Fruit fly (Drosophila melanogaster) whole organism, embryonic: ENCODE measurements around the gene CG13069.
A peak's percentile ranks its signal among the peaks of the same experiment; 100 is the strongest.

Experiments used
- Awh ChIP-seq: fragments of 200-800 bp; sonication (Bioruptor generic); IDR thresholded peaks from 2 replicates; pipeline ENCODE4, ENCODE4 v1.3.6; 2022; ENCODE audit warnings: missing biosample characterization, missing genetic modification characterization
- CG10565 ChIP-seq: fragments of 200-800 bp; sonication (Bioruptor generic); optimal IDR thresholded peaks from 3 replicates; lab custom pipeline; 2016; ENCODE audit warnings: missing biosample characterization, mild to moderate bottlenecking, missing genetic modification characterization
- CG11504 ChIP-seq: fragments of 200-800 bp; sonication (Bioruptor generic); optimal IDR thresholded peaks from 3 replicates; lab custom pipeline; 2019; ENCODE audit warnings: missing biosample characterization, mild to moderate bottlenecking, missing genetic modification characterization, moderate library complexity
- CG11696 ChIP-seq: fragments of 200-800 bp; sonication (Bioruptor generic); IDR thresholded peaks from 2 replicates; pipeline ENCODE4 v1.3.6; 2022; ENCODE audit warnings: missing biosample characterization, missing genetic modification characterization
- CG13287 ChIP-seq: fragments of 200-800 bp; sonication (Bioruptor generic); IDR thresholded peaks from 2 replicates; pipeline ENCODE4 v1.3.6; 2022; ENCODE audit warnings: missing biosample characterization, missing genetic modification characterization; ENCODE audit not compliant: partially characterized antibody
- CG15011 ChIP-seq: fragments of 200-800 bp; sonication (Bioruptor generic); optimal IDR thresholded peaks from 3 replicates; lab custom pipeline; 2018; ENCODE audit warnings: missing biosample characterization, mild to moderate bottlenecking, missing genetic modification characterization
- CG15514 ChIP-seq: fragments of 200-800 bp; sonication (Bioruptor generic); optimal IDR thresholded peaks from 3 replicates; lab custom pipeline; 2017; ENCODE audit warnings: missing biosample characterization, missing genetic modification characterization, mild to moderate bottlenecking, moderate library complexity, missing genetic modification reagents
- CG1603 ChIP-seq: fragments of 200-800 bp; sonication (Bioruptor generic); optimal IDR thresholded peaks from 2 replicates; lab custom pipeline; 2019; ENCODE audit warnings: missing biosample characterization, mild to moderate bottlenecking, missing genetic modification characterization, moderate library complexity
- CG18619 ChIP-seq: fragments of 200-800 bp; sonication (Bioruptor generic); optimal IDR thresholded peaks from 3 replicates; lab custom pipeline; 2017; ENCODE audit warnings: missing biosample characterization, mild to moderate bottlenecking, missing genetic modification characterization
- CG18764 ChIP-seq: fragments of 200-800 bp; sonication (Bioruptor generic); optimal IDR thresholded peaks from 3 replicates; lab custom pipeline; 2016; ENCODE audit warnings: missing biosample characterization, missing genetic modification characterization
- CG2116 ChIP-seq: fragments of 200-800 bp; sonication (Bioruptor generic); optimal IDR thresholded peaks from 3 replicates; lab custom pipeline; 2018; ENCODE audit warnings: missing biosample characterization, mild to moderate bottlenecking, missing genetic modification characterization
- CG32532 ChIP-seq: fragments of 200-800 bp; sonication (Bioruptor generic); IDR thresholded peaks from 2 replicates; pipeline ENCODE4 v1.3.6; 2022; ENCODE audit warnings: missing biosample characterization, missing genetic modification characterization
- CG32767 ChIP-seq: fragments of 200-800 bp; sonication (Bioruptor generic); IDR thresholded peaks from 2 replicates; pipeline ENCODE4 v1.3.6; 2022; ENCODE audit warnings: missing biosample characterization, missing genetic modification characterization
- CG3407 ChIP-seq: fragments of 200-800 bp; sonication (Bioruptor generic); optimal IDR thresholded peaks from 2 replicates; lab custom pipeline; 2018; ENCODE audit warnings: missing biosample characterization, mild to moderate bottlenecking, missing genetic modification characterization
- CG3847 ChIP-seq: fragments of 200-800 bp; sonication (Bioruptor generic); IDR thresholded peaks from 2 replicates; pipeline ENCODE4 v1.3.6; 2022; ENCODE audit warnings: missing biosample characterization, missing genetic modification characterization
- CG4424 ChIP-seq: fragments of 200-800 bp; sonication (Bioruptor generic); optimal IDR thresholded peaks from 3 replicates; lab custom pipeline; 2016; ENCODE audit warnings: missing biosample characterization, missing genetic modification characterization
- CG4707 ChIP-seq: fragments of 200-800 bp; sonication (Bioruptor generic); optimal IDR thresholded peaks from 2 replicates; lab custom pipeline; 2018; ENCODE audit warnings: missing biosample characterization, mild to moderate bottlenecking, missing genetic modification characterization, moderate library complexity
- CG6683 ChIP-seq: fragments of 200-800 bp; sonication (Bioruptor generic); optimal IDR thresholded peaks from 2 replicates; lab custom pipeline; 2017; ENCODE audit warnings: missing biosample characterization, mild to moderate bottlenecking, missing genetic modification characterization, missing genetic modification reagents
- CG6791 ChIP-seq: fragments of 200-800 bp; sonication (Bioruptor generic); IDR thresholded peaks from 3 replicates; pipeline ENCODE4 v1.3.6; 2022; ENCODE audit warnings: missing biosample characterization, missing genetic modification characterization; ENCODE audit not compliant: partially characterized antibody
- CG7357 ChIP-seq: fragments of 200-800 bp; sonication (Bioruptor generic); IDR thresholded peaks from 3 replicates; pipeline ENCODE4 v1.3.6; 2022; ENCODE audit warnings: missing biosample characterization, missing genetic modification characterization
- CG7839 ChIP-seq: fragments of 200-800 bp; sonication (Bioruptor generic); optimal IDR thresholded peaks from 3 replicates; lab custom pipeline; 2018; ENCODE audit warnings: missing biosample characterization, mild to moderate bottlenecking, missing genetic modification characterization, moderate library complexity
- CG8290 ChIP-seq, 3 experiments: fragments of 200-800 bp; sonication (Bioruptor generic); optimal IDR thresholded peaks; 2 replicates each; lab custom pipeline; 2016 to 2019; ENCODE audit warnings: missing biosample characterization in 3 of 3, missing genetic modification characterization in 3 of 3, mild to moderate bottlenecking in 2 of 3, moderate library complexity in 1 of 3
- CG8924 ChIP-seq: fragments of 200-800 bp; optimal IDR thresholded peaks from 3 replicates; lab custom pipeline; 2019; ENCODE audit warnings: missing biosample characterization, mild to moderate bottlenecking, missing genetic modification characterization, moderate library complexity
- Dek ChIP-seq: fragments of 200-800 bp; sonication (Bioruptor generic); optimal IDR thresholded peaks from 3 replicates; lab custom pipeline; 2019; ENCODE audit warnings: missing biosample characterization, mild to moderate bottlenecking, missing genetic modification characterization, moderate library complexity
- Drgx ChIP-seq: fragments of 200-800 bp; sonication (Bioruptor generic); IDR thresholded peaks from 2 replicates; pipeline ENCODE4 v1.3.6; 2022; ENCODE audit warnings: missing biosample characterization, missing genetic modification characterization
- H2.0 ChIP-seq: fragments of 200-800 bp; sonication (Bioruptor generic); IDR thresholded peaks from 2 replicates; pipeline ENCODE4 v1.3.6; 2022; ENCODE audit warnings: missing biosample characterization, missing genetic modification characterization
- Myb ChIP-seq: fragments of 200-800 bp; sonication (Bioruptor generic); optimal IDR thresholded peaks from 2 replicates; lab custom pipeline; 2016; ENCODE audit warnings: missing biosample characterization, missing genetic modification characterization
- PHDP ChIP-seq: fragments of 200-800 bp; sonication (Bioruptor generic); optimal IDR thresholded peaks from 3 replicates; lab custom pipeline; 2018; ENCODE audit warnings: missing biosample characterization, mild to moderate bottlenecking, missing genetic modification characterization, moderate library complexity
- Poxn ChIP-seq: fragments of 200-800 bp; sonication (Bioruptor generic); IDR thresholded peaks from 2 replicates; pipeline ENCODE4 v1.3.6; 2022; ENCODE audit warnings: missing biosample characterization, missing genetic modification characterization
- Trl ChIP-seq, 3 experiments: fragments of >200 bp in 2 of 3; fragments of 200-800 bp in 1 of 3; sonication (Bioruptor generic) in 1 of 3; optimal IDR thresholded peaks; 2 replicates in 1 of 3; 3 replicates in 2 of 3; lab custom pipeline; 2016 to 2017; ENCODE audit warnings: missing biosample characterization in 1 of 3, missing genetic modification characterization in 1 of 3
- ato ChIP-seq: fragments of 200-800 bp; sonication (Bioruptor generic); IDR thresholded peaks from 2 replicates; pipeline ENCODE4 v1.3.6; 2022; ENCODE audit warnings: missing biosample characterization, missing genetic modification characterization; ENCODE audit not compliant: partially characterized antibody
- bab2 ChIP-seq: fragments of 200-800 bp; sonication (Bioruptor generic); optimal IDR thresholded peaks from 2 replicates; lab custom pipeline; 2016; ENCODE audit warnings: missing biosample characterization, missing genetic modification characterization
- bcd ChIP-seq: fragments of 200-800 bp; sonication (Bioruptor generic); optimal IDR thresholded peaks from 2 replicates; lab custom pipeline; 2017; ENCODE audit warnings: missing biosample characterization, mild to moderate bottlenecking, missing genetic modification characterization
- cad ChIP-seq: fragments of >200 bp; optimal IDR thresholded peaks from 2 replicates; lab custom pipeline; 2017; ENCODE audit warnings: missing biosample characterization, missing genetic modification characterization
- dpn ChIP-seq, 2 experiments: fragments of 200-800 bp; sonication (Bioruptor generic); optimal IDR thresholded peaks; 3 replicates each; lab custom pipeline; 2016; ENCODE audit warnings: missing biosample characterization in 2 of 2, missing genetic modification characterization in 2 of 2
- eve ChIP-seq, 2 experiments: fragments of >200 bp; optimal IDR thresholded peaks; 2 replicates each; lab custom pipeline; 2017; ENCODE audit warnings: missing biosample characterization in 2 of 2, missing genetic modification characterization in 2 of 2
- gro ChIP-seq: fragments of 200-800 bp; sonication (Bioruptor generic); optimal IDR thresholded peaks from 2 replicates; lab custom pipeline; 2016; ENCODE audit warnings: missing biosample characterization, missing genetic modification characterization
- lov ChIP-seq, 2 experiments: fragments of 200-800 bp in 1 of 2; fragments of >200 bp in 1 of 2; sonication (Bioruptor generic) in 1 of 2; IDR thresholded peaks in 1 of 2; optimal IDR thresholded peaks in 1 of 2; 2 replicates in 1 of 2; 3 replicates in 1 of 2; pipeline versions ENCODE4 v1.3.6 to Lab custom; 2017 to 2022; ENCODE audit warnings: missing biosample characterization in 1 of 2, missing genetic modification characterization in 1 of 2
- luna ChIP-seq: fragments of 200-800 bp; sonication (Bioruptor generic); optimal IDR thresholded peaks from 2 replicates; lab custom pipeline; 2016; ENCODE audit warnings: missing biosample characterization, missing genetic modification characterization
- maf-S ChIP-seq: fragments of 200-800 bp; sonication (Bioruptor generic); optimal IDR thresholded peaks from 2 replicates; lab custom pipeline; 2016; ENCODE audit warnings: missing biosample characterization, missing genetic modification characterization
- mirr ChIP-seq: fragments of 200-800 bp; sonication (Bioruptor generic); optimal IDR thresholded peaks from 3 replicates; lab custom pipeline; 2018; ENCODE audit warnings: missing biosample characterization, mild to moderate bottlenecking, missing genetic modification characterization
- org-1 ChIP-seq: fragments of 200-800 bp; sonication (Bioruptor generic); optimal IDR thresholded peaks from 2 replicates; lab custom pipeline; 2017; ENCODE audit warnings: missing biosample characterization, missing genetic modification characterization
- pfk ChIP-seq: fragments of 200-800 bp; sonication (Bioruptor generic); optimal IDR thresholded peaks from 2 replicates; lab custom pipeline; 2018; ENCODE audit warnings: missing biosample characterization, mild to moderate bottlenecking, missing genetic modification characterization, moderate library complexity
- psq ChIP-seq: fragments of 200-800 bp; sonication (Bioruptor generic); optimal IDR thresholded peaks from 2 replicates; lab custom pipeline; 2017; ENCODE audit warnings: missing biosample characterization, missing genetic modification characterization
- pum ChIP-seq: fragments of 200-800 bp; sonication (Bioruptor generic); optimal IDR thresholded peaks from 2 replicates; lab custom pipeline; 2016; ENCODE audit warnings: missing biosample characterization, missing genetic modification characterization
- slp2 ChIP-seq: fragments of 200-800 bp; sonication (Bioruptor generic); optimal IDR thresholded peaks from 2 replicates; lab custom pipeline; 2016; ENCODE audit warnings: missing biosample characterization, missing genetic modification characterization
- tgo ChIP-seq: fragments of 200-800 bp; sonication (Bioruptor generic); IDR thresholded peaks from 3 replicates; pipeline ENCODE4 v1.3.6; 2022; ENCODE audit warnings: missing biosample characterization, missing genetic modification characterization
- tna ChIP-seq: fragments of 200-800 bp; sonication (Bioruptor generic); IDR thresholded peaks from 2 replicates; pipeline ENCODE4 v1.3.6; 2022; ENCODE audit warnings: missing biosample characterization, missing genetic modification characterization; ENCODE audit not compliant: partially characterized antibody
- trem ChIP-seq: fragments of 200-800 bp; optimal IDR thresholded peaks from 3 replicates; lab custom pipeline; 2019; ENCODE audit warnings: missing biosample characterization, mild to moderate bottlenecking, missing genetic modification characterization, moderate library complexity
- zf30C ChIP-seq: fragments of 200-800 bp; sonication (Bioruptor generic); optimal IDR thresholded peaks from 3 replicates; lab custom pipeline; 2018; ENCODE audit warnings: missing biosample characterization, mild to moderate bottlenecking, missing genetic modification characterization

Gene CG13069

dm6 chr3L:16231857-16232256 is 33.3 kb upstream of the CG13069 start, which contains the start of the genes PDCD-5 and MED10 (continued):
- TF ChIP-seq CG7839 (tag; lab: Kevin White, UChicago) (no peak), CG18764 (GFP tag; lab: Kevin White, UChicago) (no peak), bcd (GFP tag; lab: Kevin White, UChicago) (peak; percentile 59), CG18619 (GFP tag; lab: Kevin White, UChicago) (no peak), pfk (GFP tag; lab: Kevin White, UChicago) (no peak), PHDP (tag; lab: Kevin White, UChicago) (no peak), CG15011 (GFP tag; lab: Kevin White, UChicago) (no peak), CG3407 (GFP tag; lab: Kevin White, UChicago) (no peak), maf-S (GFP tag; lab: Kevin White, UChicago) (no peak), H2.0 (GFP tag; lab: Robert Waterston, UW) (no peak), dpn (GFP tag; optimal IDR thresholded peaks at IDR 0.05; lab: Kevin White, UChicago) (peak; percentile 9 to 14), lov (optimal IDR thresholded peaks at IDR 0.05; lab: Kevin White, UChicago) (no peak), lov (GFP tag; IDR thresholded peaks at IDR 0.05; lab: Robert Waterston, UW) (no peak), zf30C (no peak), CG4707 (GFP tag; lab: Kevin White, UChicago) (no peak), Trl (optimal IDR thresholded peaks at IDR 0.05; lab: Kevin White, UChicago) (no peak), Trl (GFP tag; optimal IDR thresholded peaks at IDR 0.05; lab: Kevin White, UChicago) (no peak), slp2 (no peak), CG2116 (GFP tag; lab: Kevin White, UChicago) (peak; percentile 18), bab2 (GFP tag; lab: Kevin White, UChicago) (no peak), CG11696 (no peak), Drgx (no peak), Myb (GFP tag; lab: Kevin White, UChicago) (peak; percentile 33), cad (no peak), CG3847 (peak; percentile 35; the same call in 1 of the 2 replicates), psq (GFP tag; lab: Kevin White, UChicago) (no peak), tgo (GFP tag; lab: Robert Waterston, UW) (no peak), CG4424 (GFP tag; lab: Kevin White, UChicago) (no peak), gro (GFP tag; lab: Kevin White, UChicago) (peak; percentile 52), ato (no peak), CG8290 (GFP tag; optimal IDR thresholded peaks at IDR 0.05; lab: Kevin White, UChicago) (no peak), CG8290 (tag; optimal IDR thresholded peaks at IDR 0.05; lab: Kevin White, UChicago) (no peak), eve (GFP tag; optimal IDR thresholded peaks at IDR 0.05; lab: Kevin White, UChicago) (no peak), mirr (GFP tag; lab: Kevin White, UChicago) (no peak), CG1603 (tag; lab: Kevin White, UChicago) (peak; percentile 83), CG7357 (GFP tag; lab: Robert Waterston, UW) (no peak), CG11504 (tag; lab: Kevin White, UChicago) (no peak), org-1 (GFP tag; lab: Kevin White, UChicago) (no peak), CG8924 (tag; lab: Kevin White, UChicago) (no peak), CG10565 (no peak), tna (GFP tag; lab: Robert Waterston, UW) (no peak), Dek (tag; lab: Kevin White, UChicago) (no peak), CG32767 (GFP tag; lab: Robert Waterston, UW) (no peak), Awh (no peak), CG6683 (GFP tag; lab: Kevin White, UChicago) (no peak), pum (GFP tag; lab: Kevin White, UChicago) (no peak), Poxn (no peak), CG13287 (GFP tag; lab: Robert Waterston, UW) (peak; percentile 36; the same call in 1 of the 2 replicates), luna (GFP tag; lab: Kevin White, UChicago) (no peak), CG15514 (GFP tag; lab: Kevin White, UChicago) (peak; percentile 53), trem (peak; percentile 42), CG6791 (GFP tag; lab: Robert Waterston, UW) (peak; percentile 32; the same call in 2 of the 3 replicates), CG32532 (no peak)
